Worm (Caenorhabditis elegans) whole organism, L4 larva: ENCODE measurements around the gene K02G10.15.

Experiments
- T20F7.1 ChIP-seq: fragments of 200-800 bp; sonication (Bioruptor generic); optimal IDR thresholded peaks from 2 replicates; lab custom pipeline; 2018; ENCODE audit warnings: mild to moderate bottlenecking, missing genetic modification characterization, missing compliant biosample characterization
- ama-1 ChIP-seq: fragments of 150-350 bp; optimal IDR thresholded peaks from 2 replicates; lab custom pipeline; 2014; ENCODE audit warnings: inconsistent platforms, mixed read lengths
- daf-19 ChIP-seq: fragments of 200-800 bp; sonication (Bioruptor generic); conservative IDR thresholded peaks from 2 replicates; pipeline ENCODE4 v1.3.6; 2022; ENCODE audit warnings: missing genetic modification characterization, missing compliant biosample characterization
- duxl-1 ChIP-seq: sonication (generic microtip); optimal IDR thresholded peaks from 2 replicates; lab custom pipeline; 2016; ENCODE audit warnings: mild to moderate bottlenecking, missing genetic modification characterization, moderate library complexity, missing compliant biosample characterization; ENCODE audit not compliant: poor library complexity
- dve-1 ChIP-seq: sonication (generic microtip); optimal IDR thresholded peaks from 2 replicates; lab custom pipeline; 2017; ENCODE audit warnings: antibody characterized with exemption, mild to moderate bottlenecking, missing genetic modification characterization, missing compliant biosample characterization; ENCODE audit not compliant: insufficient read depth
- hif-1 ChIP-seq, 2 experiments: sonication (generic microtip); optimal IDR thresholded peaks; 2 replicates each; lab custom pipeline; 2016 to 2017; ENCODE audit warnings: missing compliant biosample characterization in 2 of 2, missing genetic modification characterization in 2 of 2, missing genetic modification reagents in 2 of 2, missing genotype in 2 of 2, mild to moderate bottlenecking in 1 of 2
- lin-39 ChIP-seq: fragments of 150-350 bp; optimal IDR thresholded peaks from 2 replicates; lab custom pipeline; 2014; ENCODE audit warnings: missing biosample characterization, missing genetic modification reagents, missing genetic modification characterization
- lsy-2 ChIP-seq, 2 experiments: fragments of 150-350 bp in 1 of 2; sonication (generic microtip) in 1 of 2; optimal IDR thresholded peaks; 2 replicates each; lab custom pipeline; 2014 to 2017; ENCODE audit warnings: missing biosample characterization in 2 of 2, missing genetic modification characterization in 2 of 2
- mdl-1 ChIP-seq, 2 experiments: fragments of 150-350 bp in 1 of 2; sonication (generic microtip) in 1 of 2; optimal IDR thresholded peaks; 2 replicates each; lab custom pipeline; 2014 to 2017; ENCODE audit warnings: missing biosample characterization in 2 of 2, missing genetic modification characterization in 2 of 2
- mep-1 ChIP-seq: fragments of 150-350 bp; sonication (generic microtip); optimal IDR thresholded peaks from 3 replicates; lab custom pipeline; 2014; ENCODE audit warnings: missing biosample characterization, missing genetic modification characterization
- nhr-76 ChIP-seq: fragments of 150-350 bp; optimal IDR thresholded peaks from 2 replicates; lab custom pipeline; 2014; ENCODE audit warnings: missing biosample characterization, missing genetic modification characterization
- unc-39 ChIP-seq: sonication (generic microtip); optimal IDR thresholded peaks from 2 replicates; lab custom pipeline; 2017; ENCODE audit warnings: missing biosample characterization, missing genetic modification characterization
- unc-62 ChIP-seq, 3 experiments: fragments of 150-350 bp in 1 of 3; sonication (generic microtip); optimal IDR thresholded peaks in 2 of 3; peaks in 1 of 3; 1 replicate in 1 of 3; 2 replicates in 2 of 3; lab custom pipeline; 2014 to 2017; ENCODE audit warnings: missing biosample characterization in 3 of 3, missing genetic modification characterization in 3 of 3, missing genetic modification reagents in 3 of 3, missing genotype in 1 of 3
- vab-7 ChIP-seq: fragments of 200-800 bp; sonication (Bioruptor generic); IDR thresholded peaks from 2 replicates; pipeline ENCODE4 v1.3.6; 2022; ENCODE audit warnings: missing genetic modification reagents, missing genetic modification characterization, missing compliant biosample characterization

- TF ChIP-seq mdl-1 (tag; optimal IDR thresholded peaks at IDR 0.05; lab: Kevin White, UChicago) (no peak), nhr-76 (tag; lab: Kevin White, UChicago) (no peak), lin-39 (tag; lab: Kevin White, UChicago) (no peak), daf-19 (GFP tag; lab: Robert Waterston, UW) (no peak), lsy-2 (tag; optimal IDR thresholded peaks at IDR 0.05; lab: Kevin White, UChicago) (peak; percentile 13 to 51), mep-1 (tag; lab: Kevin White, UChicago) (peak; percentile 65), unc-62 (GFP tag; optimal IDR thresholded peaks at IDR 0.05 in 1 of 2; lab: Kevin White, UChicago) (peak in 1 of 2 experiments; percentile 81), unc-62 (tag; optimal IDR thresholded peaks at IDR 0.05; lab: Kevin White, UChicago) (no peak), dve-1 (tag; lab: Kevin White, UChicago) (peak; percentile 69), T20F7.1 (GFP tag; lab: Kevin White, UChicago) (no peak), vab-7 (GFP tag; lab: Robert Waterston, UW) (no peak), ama-1 (no peak), hif-1 (tag; optimal IDR thresholded peaks at IDR 0.05; lab: Kevin White, UChicago) (peak in 1 of 2 experiments; percentile 23), unc-39 (tag; lab: Kevin White, UChicago) (no peak), duxl-1 (tag; lab: Kevin White, UChicago) (peak; percentile 11)
Measured at ce11 chrX:4662293-4662825, 20.2 kb downstream of the K02G10.15 start.
